In the genomic region with DNA sequence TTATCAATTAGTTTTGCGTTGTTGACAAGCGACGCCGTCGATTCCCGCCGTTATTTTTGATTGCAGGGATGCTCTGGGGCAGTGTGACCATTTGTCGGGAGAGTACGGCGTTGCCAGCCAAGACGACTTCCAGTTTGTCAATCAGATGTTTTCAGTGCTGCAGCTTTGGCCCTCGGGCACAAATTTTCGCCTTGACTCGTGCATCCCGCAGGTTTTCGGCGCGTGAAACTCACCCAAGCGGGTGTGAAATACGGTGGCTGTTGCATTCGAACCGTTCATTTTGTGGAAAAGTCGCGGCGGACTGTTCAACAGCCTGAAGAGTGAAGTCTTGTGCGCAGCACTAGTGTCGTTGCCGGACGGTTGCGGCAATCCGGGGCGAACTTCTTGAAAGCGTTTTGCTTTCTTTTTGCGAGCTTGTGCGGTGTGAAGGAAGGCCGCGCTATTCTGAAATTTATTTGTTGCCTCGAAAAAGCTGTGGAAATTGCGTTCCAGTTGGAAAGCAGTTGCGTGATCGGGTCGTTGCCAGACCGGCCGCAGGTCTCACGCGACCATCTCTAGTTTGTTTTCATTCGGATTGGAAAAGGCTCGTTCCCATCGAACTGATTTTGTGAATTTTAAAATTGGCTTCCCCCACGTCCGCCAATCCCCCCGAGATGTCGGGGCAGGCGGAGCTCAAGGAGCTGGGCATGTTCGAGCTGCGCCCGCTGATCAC, we compare ENCODE assay signal across 3 fruit fly cellular contexts.
TF ChIP-seq lines count a peak whose summit lies in the region.

ca (plus strand) TSS at position 130 of the 712 bp plus-strand sequence.
ncd (minus strand) TSS at position 446 of the 712 bp plus-strand sequence.

- TF ChIP-seq CTCF in whole organism, embryonic (GFP tag; optimal IDR thresholded peaks at IDR 0.05; lab: Kevin White, UChicago) = no peak

TF ChIP-seq in whole organism, adult, 20 proteins besides CTCF, POLR2A, EP300 and RAD21:
- TF ChIP-seq bab1 (GFP tag; optimal IDR thresholded peaks at IDR 0.05; lab: Kevin White, UChicago) (peak; percentile 32), Mnt (GFP tag; optimal IDR thresholded peaks at IDR 0.05; lab: Kevin White, UChicago) (peak; percentile 1), ovo (GFP tag; optimal IDR thresholded peaks at IDR 0.05; lab: Kevin White, UChicago) (no peak), CG11617 (GFP tag; optimal IDR thresholded peaks at IDR 0.05; lab: Kevin White, UChicago) (peak; percentile 49), toe (GFP tag; optimal IDR thresholded peaks at IDR 0.05; lab: Kevin White, UChicago) (no peak)

TF ChIP-seq in whole organism, embryonic, 481 proteins besides CTCF, POLR2A, EP300 and RAD21 (continues in another document):
- TF ChIP-seq CG4617 (GFP tag; optimal IDR thresholded peaks at IDR 0.05; lab: Kevin White, UChicago; ENCODE audit: borderline replicate concordance) (peak; percentile 95), Eip74EF (GFP tag; optimal IDR thresholded peaks at IDR 0.05; lab: Kevin White, UChicago) (no peak), dpn (GFP tag; optimal IDR thresholded peaks at IDR 0.05; lab: Kevin White, UChicago) (peak in 1 of 2 experiments; percentile 12), Dll (GFP tag; IDR thresholded peaks at IDR 0.05; lab: Robert Waterston, UW; ENCODE audit: partially characterized antibody) (peak; percentile 74), CG9797 (GFP tag; optimal IDR thresholded peaks at IDR 0.05; lab: Kevin White, UChicago) (peak; percentile 72), CoRest (tag; optimal IDR thresholded peaks at IDR 0.05; lab: Kevin White, UChicago) (peak; percentile 20), Sry-δ (GFP tag; optimal IDR thresholded peaks at IDR 0.05; lab: Kevin White, UChicago) (peak; percentile 87), NK7.1 (GFP tag; optimal IDR thresholded peaks at IDR 0.05; lab: Kevin White, UChicago) (no peak), Scr (GFP tag; IDR thresholded peaks at IDR 0.05; lab: Robert Waterston, UW; ENCODE audit: partially characterized antibody) (peak; percentile 72), ftz-f1 (GFP tag; optimal IDR thresholded peaks at IDR 0.05; lab: Kevin White, UChicago) (peak; percentile 72), slbo (GFP tag; IDR thresholded peaks at IDR 0.05; lab: Robert Waterston, UW) (no peak), dm (GFP tag; optimal IDR thresholded peaks at IDR 0.05; lab: Kevin White, UChicago) (peak; percentile 34), Sry-β (GFP tag; optimal IDR thresholded peaks at IDR 0.05; lab: Kevin White, UChicago) (peak; percentile 62), CG12659 (GFP tag; optimal IDR thresholded peaks at IDR 0.05; lab: Kevin White, UChicago) (peak; percentile 21), PHDP (tag; optimal IDR thresholded peaks at IDR 0.05; lab: Kevin White, UChicago) (no peak), Sin3A (optimal IDR thresholded peaks at IDR 0.05; lab: Kevin White, UChicago) (peak; percentile 96), ci (GFP tag; IDR thresholded peaks at IDR 0.05; lab: Robert Waterston, UW) (no peak), CG18764 (GFP tag; optimal IDR thresholded peaks at IDR 0.05; lab: Kevin White, UChicago) (no peak), Sox100B (GFP tag; optimal IDR thresholded peaks at IDR 0.05; lab: Kevin White, UChicago) (no peak), CG17186 (GFP tag; optimal IDR thresholded peaks at IDR 0.05; lab: Kevin White, UChicago) (peak; percentile 6), YL-1 (GFP tag; optimal IDR thresholded peaks at IDR 0.05; lab: Kevin White, UChicago) (peak; percentile 92), trem (tag; optimal IDR thresholded peaks at IDR 0.05; lab: Kevin White, UChicago) (peak; percentile 12), CG13287 (GFP tag; IDR thresholded peaks at IDR 0.05; lab: Robert Waterston, UW; ENCODE audit: partially characterized antibody) (peak; percentile 80), zen (tag; optimal IDR thresholded peaks at IDR 0.05; lab: Kevin White, UChicago) (no peak), mam (GFP tag; optimal IDR thresholded peaks at IDR 0.05; lab: Kevin White, UChicago) (peak; percentile 14), CG12236 (GFP tag; optimal IDR thresholded peaks at IDR 0.05; lab: Kevin White, UChicago) (no peak), NfI (GFP tag; optimal IDR thresholded peaks at IDR 0.05; lab: Kevin White, UChicago) (no peak), CG2129 (GFP tag; IDR thresholded peaks at IDR 0.05; lab: Robert Waterston, UW; ENCODE audit: partially characterized antibody) (peak; percentile 47; the same call in 1 of the 2 replicates), BEAF-32 (GFP tag; optimal IDR thresholded peaks at IDR 0.05; lab: Kevin White, UChicago) (peak; percentile 82), CG6791 (GFP tag; IDR thresholded peaks at IDR 0.05; lab: Robert Waterston, UW; ENCODE audit: partially characterized antibody) (0 out of 3 replicates have a peak, but pooled peaks have one; percentile 44), jumu (GFP tag; optimal IDR thresholded peaks at IDR 0.05; lab: Kevin White, UChicago) (peak; percentile 62), MBD-R2 (GFP tag; IDR thresholded peaks at IDR 0.05; lab: Robert Waterston, UW) (peak; percentile 56; the same call in 1 of the 2 replicates), nerfin-2 (GFP tag; IDR thresholded peaks at IDR 0.05; lab: Robert Waterston, UW; ENCODE audit: partially characterized antibody) (peak; percentile 24; the same call in 1 of the 2 replicates), zen2 (GFP tag; IDR thresholded peaks at IDR 0.05; lab: Robert Waterston, UW; ENCODE audit: partially characterized antibody) (peak; percentile 54; the same call in 2 of the 3 replicates), E2f1 (GFP tag; IDR thresholded peaks at IDR 0.05; lab: Robert Waterston, UW) (peak; percentile 8; the same call in 1 of the 2 replicates)

TF ChIP-seq in whole organism, prepupa, 60 proteins besides CTCF, POLR2A, EP300 and RAD21:
- no peak for TF ChIP-seq cyc (GFP tag; optimal IDR thresholded peaks at IDR 0.05; lab: Kevin White, UChicago)
- peak; percentile 15 for TF ChIP-seq CG31627 (GFP tag; optimal IDR thresholded peaks at IDR 0.05; lab: Kevin White, UChicago)
- TF ChIP-seq eg (GFP tag; IDR thresholded peaks at IDR 0.05; lab: Robert Waterston, UW) = 0 out of 3 replicates have a peak, but pooled peaks have one; percentile 14
- no peak for TF ChIP-seq Hr39 (GFP tag; optimal IDR thresholded peaks at IDR 0.05; lab: Kevin White, UChicago)
- TF ChIP-seq Blimp-1 (GFP tag; optimal IDR thresholded peaks at IDR 0.05; lab: Kevin White, UChicago) = no peak
- no peak for TF ChIP-seq CG34406 (GFP tag; optimal IDR thresholded peaks at IDR 0.05; lab: Kevin White, UChicago)
- no peak for TF ChIP-seq acj6 (GFP tag; optimal IDR thresholded peaks at IDR 0.05; lab: Kevin White, UChicago)
